Fruit fly (Drosophila melanogaster) whole organism, adult: ENCODE data around the gene GstD5.

Source experiments
- CG12768 ChIP-seq: fragments of 200-800 bp; sonication (Bioruptor generic); optimal IDR thresholded peaks from 2 replicates; lab custom pipeline; 2017; ENCODE audit warnings: missing biosample characterization, missing genetic modification characterization, mild to moderate bottlenecking, moderate library complexity, missing genetic modification reagents
- CG1620 ChIP-seq: fragments of 200-800 bp; sonication (Bioruptor generic); optimal IDR thresholded peaks from 2 replicates; lab custom pipeline; 2016; ENCODE audit warnings: missing biosample characterization, missing genetic modification characterization
- CG33017 ChIP-seq: fragments of 200-800 bp; sonication (Bioruptor generic); optimal IDR thresholded peaks from 2 replicates; lab custom pipeline; 2018; ENCODE audit warnings: missing biosample characterization, mild to moderate bottlenecking, missing genetic modification characterization, moderate library complexity
- Clk ChIP-seq: fragments of 200-800 bp; sonication (Bioruptor generic); optimal IDR thresholded peaks from 2 replicates; lab custom pipeline; 2017; ENCODE audit warnings: missing biosample characterization, missing genetic modification characterization
- Mnt ChIP-seq: fragments of 200-800 bp; sonication (Bioruptor generic); optimal IDR thresholded peaks from 2 replicates; lab custom pipeline; 2016; ENCODE audit warnings: missing biosample characterization, mild to moderate bottlenecking, missing genetic modification characterization
- bab1 ChIP-seq: fragments of 200-800 bp; sonication (Bioruptor generic); optimal IDR thresholded peaks from 3 replicates; lab custom pipeline; 2019; ENCODE audit warnings: missing biosample characterization, mild to moderate bottlenecking, missing genetic modification characterization, moderate library complexity
- cic ChIP-seq: fragments of 200-800 bp; sonication (Bioruptor generic); optimal IDR thresholded peaks from 2 replicates; lab custom pipeline; 2017; ENCODE audit warnings: missing biosample characterization, mild to moderate bottlenecking, missing genetic modification characterization, moderate library complexity
- cnc ChIP-seq, 2 experiments: fragments of >200 bp; optimal IDR thresholded peaks; 2 replicates each; lab custom pipeline; 2017
- kay ChIP-seq: fragments of 200-800 bp; sonication (Bioruptor generic); peaks from one replicate; lab custom pipeline; 2016; ENCODE audit warnings: missing biosample characterization, missing genetic modification characterization, borderline replicate concordance
- toe ChIP-seq: fragments of 200-800 bp; sonication (Bioruptor generic); optimal IDR thresholded peaks from 2 replicates; lab custom pipeline; 2016; ENCODE audit warnings: missing biosample characterization, missing genetic modification characterization

- peak; percentile 95 for TF ChIP-seq Clk (GFP tag; lab: Kevin White, UChicago)
- TF ChIP-seq kay (GFP tag; lab: Kevin White, UChicago): peak; percentile 99
- peak; percentile 88 for TF ChIP-seq cic (GFP tag; lab: Kevin White, UChicago)
- TF ChIP-seq CG1620 (GFP tag; lab: Kevin White, UChicago): peak; percentile 86
- TF ChIP-seq CG33017: peak; percentile 99
- peak; percentile 98 for TF ChIP-seq CG12768 (GFP tag; lab: Kevin White, UChicago)
- TF ChIP-seq cnc (optimal IDR thresholded peaks at IDR 0.05; lab: Kevin White, UChicago): no peak
- peak; percentile 91 for TF ChIP-seq Mnt (GFP tag; lab: Kevin White, UChicago)
- peak; percentile 98 for TF ChIP-seq bab1
- TF ChIP-seq toe (GFP tag; lab: Kevin White, UChicago): peak; percentile 96
These were observed 27.4 kb downstream of the GstD5 start for dm6 chr3R:12402935-12403334.
